Worm (Caenorhabditis elegans) whole organism, midembryonic: ENCODE measurements around the gene rpl-22.

Experiments used
- T22C8.4 ChIP-seq: fragments of 200-800 bp; sonication (Bioruptor generic); IDR thresholded peaks from 2 replicates; pipeline ENCODE4 v1.3.6; 2022; ENCODE audit warnings: missing genetic modification characterization, missing compliant biosample characterization
- flt-1 ChIP-seq: fragments of 200-800 bp; sonication (Bioruptor generic); IDR thresholded peaks from 2 replicates; pipeline ENCODE4 v1.3.6; 2022; ENCODE audit warnings: missing genetic modification characterization, missing compliant biosample characterization
- klf-2 ChIP-seq: fragments of 200-800 bp; sonication (Bioruptor generic); conservative IDR thresholded peaks from 2 replicates; pipeline ENCODE4 v1.3.6; 2022; ENCODE audit warnings: missing genetic modification reagents, missing genetic modification characterization, missing compliant biosample characterization
- ztf-23 ChIP-seq: fragments of 200-800 bp; sonication (Bioruptor generic); IDR thresholded peaks from 2 replicates; pipeline ENCODE4 v1.3.6; 2022; ENCODE audit warnings: missing genetic modification reagents, missing genetic modification characterization, missing compliant biosample characterization

- no peak for TF ChIP-seq ztf-23 (GFP tag; lab: Robert Waterston, UW)
- TF ChIP-seq flt-1 (GFP tag; lab: Robert Waterston, UW), result no peak
- no peak for TF ChIP-seq T22C8.4 (GFP tag; lab: Robert Waterston, UW)
- TF ChIP-seq klf-2, result no peak
These were observed 2.6 kb downstream of the rpl-22 start, which contains the start of gene C27A2.12 for ce11 chrII:5058036-5058435.
